Worm (Caenorhabditis elegans): ENCODE measurements around the gene cpg-18.

Gene cpg-18

DNA sequence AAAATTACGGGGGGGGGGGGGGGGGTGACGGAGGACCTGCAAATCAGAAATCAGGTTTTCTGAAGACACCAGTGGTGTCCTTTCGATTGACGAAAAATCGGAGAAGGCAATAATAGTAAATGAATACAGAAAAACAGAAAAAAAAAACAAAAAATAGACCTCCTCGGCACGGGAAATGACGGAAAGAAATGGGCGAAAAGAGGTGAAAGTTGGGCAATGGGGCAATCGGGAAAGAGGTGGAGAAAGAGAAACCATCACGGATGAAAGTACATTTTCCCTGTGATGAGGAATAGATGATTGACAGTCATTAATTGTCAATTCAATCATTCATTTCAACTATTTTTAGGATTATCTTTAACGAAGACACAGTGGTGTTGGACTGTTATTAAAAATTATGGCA is 30.9 kb upstream of the cpg-18 start (continued):
- no peak for TF ChIP-seq fkh-10 (GFP tag; optimal IDR thresholded peaks at IDR 0.05)

DNA sequence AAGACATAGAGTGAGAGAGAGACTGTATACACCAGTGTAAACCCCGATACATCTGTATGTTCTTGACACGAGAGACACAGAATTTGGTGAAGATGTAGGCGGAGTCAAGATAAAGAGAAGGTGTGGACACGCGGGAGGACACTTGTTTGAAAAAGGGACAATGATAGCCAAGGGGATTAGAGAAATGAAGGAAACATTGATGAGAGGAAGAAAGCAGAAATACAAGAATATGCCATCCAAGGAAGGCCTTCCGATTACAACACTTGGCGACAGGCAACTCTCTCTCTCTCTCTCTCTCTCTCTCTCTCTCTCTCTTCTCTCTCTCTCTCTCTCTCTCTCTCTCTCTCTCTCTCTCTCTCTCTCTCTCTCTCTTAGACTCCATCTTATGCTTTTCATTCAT is 28.2 kb upstream of the cpg-18 start:
- TF ChIP-seq fos-1 (tag; optimal IDR thresholded peaks at IDR 0.05) (no peak), Y105C5A.15 (GFP tag; IDR thresholded peaks at IDR 0.05) (no peak), fkh-10 (GFP tag; optimal IDR thresholded peaks at IDR 0.05) (no peak), saeg-2 (GFP tag; IDR thresholded peaks at IDR 0.05) (no peak), mxl-3 (GFP tag; optimal IDR thresholded peaks at IDR 0.05) (peak; percentile 82), dmd-9 (GFP tag; IDR thresholded peaks at IDR 0.05) (no peak), hlh-11 (tag; optimal IDR thresholded peaks at IDR 0.05) (no peak), unc-130 (GFP tag; optimal IDR thresholded peaks at IDR 0.05) (no peak), rbr-2 (tag; optimal IDR thresholded peaks at IDR 0.05) (no peak), tag-97 (GFP tag; IDR thresholded peaks at IDR 0.05) (no peak), vab-7 (GFP tag; IDR thresholded peaks at IDR 0.05) (no peak), nhr-25 (tag; optimal IDR thresholded peaks at IDR 0.05; ENCODE audit: borderline replicate concordance, insufficient read depth) (peak; percentile 64), dve-1 (tag; optimal IDR thresholded peaks at IDR 0.05; ENCODE audit: insufficient read depth) (no peak), nhr-237 (tag; optimal IDR thresholded peaks at IDR 0.05) (no peak), snpc-4 (tag; optimal IDR thresholded peaks at IDR 0.05) (no peak), egl-43 (GFP tag; IDR thresholded peaks at IDR 0.05) (no peak), madf-9 (GFP tag; conservative IDR thresholded peaks at IDR 0.05) (no peak), daf-8 (GFP tag; IDR thresholded peaks at IDR 0.05) (no peak), mdl-1 (tag; optimal IDR thresholded peaks at IDR 0.05) (peak; percentile 3 to 8), unc-62 (GFP tag; optimal IDR thresholded peaks at IDR 0.05 in 1 of 2) (peak in 1 of 2 experiments; percentile 46), unc-62 (tag; optimal IDR thresholded peaks at IDR 0.05) (no peak), D1046.2 (GFP tag; IDR thresholded peaks at IDR 0.05) (no peak), set-16 (GFP tag; IDR thresholded peaks at IDR 0.05) (no peak; the same call in 1 of the 2 replicates), lin-15B (tag; optimal IDR thresholded peaks at IDR 0.05) (no peak), tra-1 (GFP tag; IDR thresholded peaks at IDR 0.05) (no peak), T26A8.4 (GFP tag; IDR thresholded peaks at IDR 0.05) (no peak), ZK546.5 (tag; optimal IDR thresholded peaks at IDR 0.05) (no peak), Y75B8A.6 (GFP tag; IDR thresholded peaks at IDR 0.05) (no peak), F10B5.3 (tag; optimal IDR thresholded peaks at IDR 0.05) (no peak), lin-29 (GFP tag; IDR thresholded peaks at IDR 0.05) (peak; percentile 41; the same call in 1 of the 2 replicates), lir-3 (tag; optimal IDR thresholded peaks at IDR 0.05) (no peak), ZK337.2 (GFP tag; IDR thresholded peaks at IDR 0.05) (no peak)

DNA sequence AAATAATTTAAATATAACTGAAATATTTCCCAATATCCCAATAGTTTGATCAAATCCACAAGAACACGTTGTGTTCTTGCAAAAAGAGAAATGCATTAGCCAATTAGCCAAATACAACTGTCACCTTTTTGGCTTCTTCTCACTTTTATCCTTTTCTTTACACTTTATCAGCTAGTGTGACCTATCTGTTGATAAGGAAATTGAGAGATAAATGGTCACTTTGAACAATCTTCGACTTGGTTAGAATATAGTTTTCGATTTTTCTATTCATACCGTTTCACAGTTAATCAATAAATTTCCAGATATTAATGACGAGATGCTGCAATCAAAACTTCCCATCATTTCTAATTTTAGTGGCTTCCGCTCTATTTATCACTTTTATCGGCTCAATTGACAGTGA is 26.0 kb upstream of the cpg-18 start, which contains the start of gene C55C3.1:
Gene C55C3.1, plus strand, starts transcription at position 301 of the 400 bp plus-strand sequence.
- no peak for TF ChIP-seq mdt-29 (GFP tag; IDR thresholded peaks at IDR 0.05)
- no peak for TF ChIP-seq lin-29 (GFP tag; IDR thresholded peaks at IDR 0.05)
- TF ChIP-seq zip-2 (tag; optimal IDR thresholded peaks at IDR 0.05): no peak
- no peak for TF ChIP-seq ctbp-1 (GFP tag; IDR thresholded peaks at IDR 0.05)
- TF ChIP-seq lir-3 (tag; optimal IDR thresholded peaks at IDR 0.05): no peak
- TF ChIP-seq dmd-6 (GFP tag; IDR thresholded peaks at IDR 0.05): no peak

DNA sequence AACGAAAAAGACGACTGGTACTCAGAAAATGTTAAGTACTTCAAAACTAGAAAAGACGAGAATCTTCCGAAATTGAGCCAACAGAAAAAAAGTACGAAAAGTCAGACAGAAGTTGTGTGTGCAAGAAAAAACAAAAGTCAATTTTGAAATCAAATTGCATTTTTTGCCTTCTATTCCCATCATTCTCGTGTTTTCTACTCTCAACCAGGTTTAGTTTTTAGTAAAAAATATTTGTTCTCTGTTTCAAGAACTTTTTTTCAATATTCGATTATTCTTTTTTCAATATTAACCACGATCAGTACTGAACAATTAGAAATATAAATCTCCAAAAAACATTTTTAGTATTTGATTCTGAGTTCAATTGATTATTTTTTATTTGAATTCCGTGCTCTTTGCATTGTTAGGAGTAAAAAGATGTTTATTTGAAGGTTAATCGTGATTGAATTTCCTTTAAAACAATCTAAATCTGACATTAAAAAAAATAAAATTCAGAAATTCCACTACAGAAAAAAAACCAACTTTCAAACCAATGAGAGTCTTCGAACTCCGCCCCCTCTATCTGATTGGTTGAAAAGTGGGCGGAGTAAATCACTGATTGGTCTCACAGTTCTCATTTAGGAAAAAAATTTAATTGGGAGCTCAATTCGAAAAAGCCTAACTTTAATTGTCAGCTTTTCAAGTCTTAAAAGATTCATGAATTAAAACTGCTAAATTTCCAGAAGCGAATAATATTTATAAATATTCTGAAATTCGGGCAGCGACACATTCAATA is 19.3 kb upstream of the cpg-18 start:
- no peak for TF ChIP-seq T20F7.1 (GFP tag; optimal IDR thresholded peaks at IDR 0.05)
- TF ChIP-seq nhr-42 (GFP tag; IDR thresholded peaks at IDR 0.05): no peak
- no peak for TF ChIP-seq snpc-1.2 (GFP tag; IDR thresholded peaks at IDR 0.05)
- TF ChIP-seq ztf-7 (tag; optimal IDR thresholded peaks at IDR 0.05): no peak
- peak in 1 of 2 experiments; percentile 58 for TF ChIP-seq unc-62 (GFP tag; optimal IDR thresholded peaks at IDR 0.05 in 1 of 2)
- TF ChIP-seq unc-62 (tag; optimal IDR thresholded peaks at IDR 0.05): no peak
- no peak for TF ChIP-seq zfp-3 (GFP tag; conservative IDR thresholded peaks at IDR 0.05)
- no peak for TF ChIP-seq zip-2 (tag; optimal IDR thresholded peaks at IDR 0.05)
- TF ChIP-seq aha-1 (tag): peak; percentile 55
- TF ChIP-seq nhr-102 (tag; optimal IDR thresholded peaks at IDR 0.05): no peak
- peak; percentile 33 for TF ChIP-seq fkh-10 (GFP tag; optimal IDR thresholded peaks at IDR 0.05)
- TF ChIP-seq F49E8.2 (tag; optimal IDR thresholded peaks at IDR 0.05; ENCODE audit: borderline replicate concordance): no peak
- TF ChIP-seq hif-1 (tag; optimal IDR thresholded peaks at IDR 0.05): no peak
- TF ChIP-seq ZK546.5 (tag; optimal IDR thresholded peaks at IDR 0.05): no peak
- TF ChIP-seq dmd-6 (GFP tag; IDR thresholded peaks at IDR 0.05): no peak
- no peak for TF ChIP-seq dmd-8 (GFP tag; IDR thresholded peaks at IDR 0.05)
